Worm (Caenorhabditis elegans) whole organism, mixed stage, embryonic: ENCODE results near the gene K08D10.11.

ENCODE experiments used
- blmp-1 ChIP-seq: fragments of 150-350 bp; optimal IDR thresholded peaks from 2 replicates; lab custom pipeline; 2014; ENCODE audit warnings: missing biosample characterization, missing genetic modification characterization
- lin-13 ChIP-seq: fragments of 150-350 bp; optimal IDR thresholded peaks from 2 replicates; lab custom pipeline; 2014; ENCODE audit warnings: missing biosample characterization, missing genetic modification characterization
- nhr-28 ChIP-seq: fragments of 150-350 bp; optimal IDR thresholded peaks from 2 replicates; lab custom pipeline; 2014; ENCODE audit warnings: missing biosample characterization, missing genetic modification characterization
- snpc-4 ChIP-seq: fragments of 150-350 bp; optimal IDR thresholded peaks from 2 replicates; lab custom pipeline; 2014; ENCODE audit warnings: missing biosample characterization, missing genetic modification characterization
- ztf-11 ChIP-seq: fragments of 150-350 bp; optimal IDR thresholded peaks from 2 replicates; lab custom pipeline; 2014; ENCODE audit warnings: missing biosample characterization, missing genetic modification characterization

DNA sequence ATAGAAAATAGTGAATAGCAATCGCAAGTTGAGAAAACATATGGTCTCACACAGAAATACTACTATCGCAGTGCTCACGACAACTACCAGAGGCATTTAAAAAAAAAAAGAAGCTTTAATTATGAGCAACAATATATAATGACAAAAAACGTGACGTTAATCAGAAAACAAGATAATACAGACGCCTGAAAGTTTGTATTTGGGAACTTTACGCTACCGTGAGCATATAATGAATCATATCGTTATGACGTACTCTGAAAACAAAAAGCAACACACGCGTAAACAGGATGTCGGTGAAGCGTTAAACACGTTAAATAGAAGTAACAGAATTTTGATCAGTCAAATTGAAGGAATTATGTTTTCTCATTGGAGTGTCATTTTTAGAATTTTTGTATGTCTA is 39.9 kb upstream of the K08D10.11 start, which contains the start of gene srbc-71:
- TF ChIP-seq blmp-1 (tag; lab: Kevin White, UChicago) = no peak
- no peak for TF ChIP-seq nhr-28
- TF ChIP-seq ztf-11 = no peak
- no peak for TF ChIP-seq lin-13 (tag; lab: Kevin White, UChicago)
- no peak for TF ChIP-seq snpc-4 (tag; lab: Kevin White, UChicago)
